Worm (Caenorhabditis elegans) whole organism, L3 larva: Measurements from ENCODE around the gene ZC132.3.

Experiments
- R02D3.7 ChIP-seq: fragments of 150-350 bp; optimal IDR thresholded peaks from 2 replicates; lab custom pipeline; 2014; ENCODE audit warnings: missing biosample characterization, missing genetic modification characterization
- ZK546.5 ChIP-seq: sonication (generic microtip); optimal IDR thresholded peaks from 2 replicates; lab custom pipeline; 2017; ENCODE audit warnings: missing biosample characterization, missing genetic modification characterization
- aly-2 ChIP-seq: fragments of 150-350 bp; optimal IDR thresholded peaks from 2 replicates; lab custom pipeline; 2014; ENCODE audit warnings: missing biosample characterization, missing genetic modification characterization
- daf-12 ChIP-seq: fragments of 150-350 bp; optimal IDR thresholded peaks from 2 replicates; lab custom pipeline; 2014; ENCODE audit warnings: missing biosample characterization, missing genetic modification reagents, missing genetic modification characterization
- egl-27 ChIP-seq: sonication (generic microtip); optimal IDR thresholded peaks from 4 replicates; lab custom pipeline; 2017; ENCODE audit warnings: missing biosample characterization, missing genetic modification reagents, missing genetic modification characterization
- elt-1 ChIP-seq: fragments of 150-350 bp; optimal IDR thresholded peaks from 2 replicates; lab custom pipeline; 2014; ENCODE audit warnings: missing biosample characterization, missing genetic modification characterization
- nhr-12 ChIP-seq: fragments of 150-350 bp; optimal IDR thresholded peaks from 2 replicates; lab custom pipeline; 2014; ENCODE audit warnings: missing biosample characterization, missing genetic modification characterization
- nhr-25 ChIP-seq: sonication (generic microtip); optimal IDR thresholded peaks from 2 replicates; lab custom pipeline; 2017; ENCODE audit warnings: missing biosample characterization, missing genetic modification characterization
- nhr-28 ChIP-seq: fragments of 150-350 bp; optimal IDR thresholded peaks from 2 replicates; lab custom pipeline; 2014; ENCODE audit warnings: missing biosample characterization, missing genetic modification characterization
- nhr-77 ChIP-seq: fragments of 150-350 bp; optimal IDR thresholded peaks from 2 replicates; lab custom pipeline; 2014; ENCODE audit warnings: missing biosample characterization, missing genetic modification characterization
- pqm-1 ChIP-seq: fragments of 150-350 bp; optimal IDR thresholded peaks from 2 replicates; lab custom pipeline; 2017; ENCODE audit warnings: missing biosample characterization, missing genetic modification characterization, inconsistent platforms

DNA sequence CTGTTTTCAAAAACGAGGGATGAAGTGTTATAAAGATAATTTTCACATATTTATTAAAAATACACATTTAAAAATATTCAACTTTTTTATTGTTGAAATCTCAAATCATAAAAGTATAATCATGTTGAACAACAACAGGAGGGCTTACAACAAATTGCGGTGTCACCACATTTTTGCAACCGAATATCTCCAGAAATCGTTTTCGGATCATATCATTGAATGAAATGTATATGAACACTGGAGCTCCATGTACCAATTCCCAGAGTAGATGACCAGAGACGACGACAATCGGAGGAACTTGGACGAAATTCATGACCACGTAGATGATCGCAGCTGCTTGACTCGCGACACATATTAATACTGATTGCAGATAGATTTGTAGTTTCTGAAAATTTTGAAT lies 38.3 kb downstream of the ZC132.3 start:
- no peak for TF ChIP-seq nhr-12
- TF ChIP-seq nhr-25 (tag; lab: Kevin White, UChicago), result no peak
- no peak for TF ChIP-seq daf-12 (tag; lab: Kevin White, UChicago)
- no peak for TF ChIP-seq pqm-1
- TF ChIP-seq nhr-77 (tag; lab: Kevin White, UChicago), result no peak
- no peak for TF ChIP-seq egl-27 (tag; lab: Kevin White, UChicago)
- TF ChIP-seq nhr-28 (tag; lab: Kevin White, UChicago), result no peak
- no peak for TF ChIP-seq aly-2 (tag; lab: Kevin White, UChicago)
- no peak for TF ChIP-seq R02D3.7 (tag; lab: Kevin White, UChicago)
- no peak for TF ChIP-seq elt-1 (tag; lab: Kevin White, UChicago)
- TF ChIP-seq ZK546.5 (tag; lab: Kevin White, UChicago), result no peak
